Worm (Caenorhabditis elegans): ENCODE data around the gene clc-2.

DNA sequence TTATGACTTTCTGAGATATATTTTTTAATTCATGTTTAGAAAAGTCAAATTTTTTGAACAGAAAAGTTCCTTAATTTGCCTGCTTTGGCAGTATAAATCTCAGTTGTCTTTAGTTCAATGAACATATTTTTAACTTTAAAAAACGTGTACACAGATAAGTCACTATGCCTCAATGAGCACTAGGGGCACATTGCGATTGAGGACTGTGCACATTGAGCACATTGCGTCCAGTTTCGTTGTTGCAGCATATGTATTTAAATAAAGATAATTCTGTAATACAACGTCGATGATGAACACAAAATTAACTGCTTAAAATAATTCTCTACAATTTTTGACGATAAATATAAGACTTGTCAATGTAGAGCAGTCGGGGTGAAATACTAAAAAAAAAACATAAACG is 23.5 kb upstream of the clc-2 start:
- TF ChIP-seq lir-3 (tag; optimal IDR thresholded peaks at IDR 0.05; ENCODE audit: poor library complexity) (no peak), F16B12.6 (tag; optimal IDR thresholded peaks at IDR 0.05) (no peak), zag-1 (tag; optimal IDR thresholded peaks at IDR 0.05) (no peak), skn-1 (tag; optimal IDR thresholded peaks at IDR 0.05) (no peak), unc-98 (GFP tag; IDR thresholded peaks at IDR 0.05) (no peak), lin-39 (tag; optimal IDR thresholded peaks at IDR 0.05) (no peak)

Data from whole organism, L1 larva.